Worm (Caenorhabditis elegans) whole organism, L4/young adult: Measurements from ENCODE around the gene fbxl-1.

Source experiments
- W03F9.2 ChIP-seq: fragments of 150-350 bp; optimal IDR thresholded peaks from 2 replicates; lab custom pipeline; 2014; ENCODE audit warnings: missing biosample characterization, missing genetic modification characterization
- dao-5 ChIP-seq: sonication (generic microtip); optimal IDR thresholded peaks from 2 replicates; lab custom pipeline; 2016; ENCODE audit warnings: missing genotype, missing genetic modification characterization, moderate library complexity, missing compliant biosample characterization
- him-1 ChIP-seq: sonication (generic microtip); optimal IDR thresholded peaks from 2 replicates; lab custom pipeline; 2016; ENCODE audit warnings: missing genotype, missing genetic modification reagents, missing genetic modification characterization, missing compliant biosample characterization

The fbxl-1 gene

ce11 chrIII:8278801-8279200 lies 51.2 kb downstream of the fbxl-1 start, which contains the start of gene mig-10:
mig-10 (plus strand) TSS chrIII:8279101.
- TF ChIP-seq him-1 (tag; lab: Kevin White, UChicago) (no peak), W03F9.2 (tag; lab: Kevin White, UChicago) (no peak), dao-5 (tag; lab: Kevin White, UChicago) (no peak)

ce11 chrIII:8279567-8279966 lies 51.9 kb downstream of the fbxl-1 start:
- no peak for TF ChIP-seq W03F9.2 (tag; lab: Kevin White, UChicago)
- no peak for TF ChIP-seq dao-5 (tag; lab: Kevin White, UChicago)
- TF ChIP-seq him-1 (tag; lab: Kevin White, UChicago), result no peak

- no peak for TF ChIP-seq him-1 (tag; lab: Kevin White, UChicago)
- TF ChIP-seq W03F9.2 (tag; lab: Kevin White, UChicago), result no peak
- no peak for TF ChIP-seq dao-5 (tag; lab: Kevin White, UChicago)
These were observed 52.7 kb downstream of the fbxl-1 start for ce11 chrIII:8280352-8280751.

ce11 chrIII:8281310-8281709 lies 53.7 kb downstream of the fbxl-1 start:
- TF ChIP-seq him-1 (tag; lab: Kevin White, UChicago) (no peak), W03F9.2 (tag; lab: Kevin White, UChicago) (no peak), dao-5 (tag; lab: Kevin White, UChicago) (no peak)
